Worm (Caenorhabditis elegans): Measurements from ENCODE around the gene srg-47.

srg-47 gene

ce11 chrV:14532374-14532773 is 23.7 kb downstream of the srg-47 start (continued):
- TF ChIP-seq fkh-8 (tag; optimal IDR thresholded peaks at IDR 0.05) (peak; percentile 83), ama-1 (optimal IDR thresholded peaks at IDR 0.05) (no peak), C04F5.9 (tag; optimal IDR thresholded peaks at IDR 0.05) (no peak), pax-3 (tag; optimal IDR thresholded peaks at IDR 0.05) (peak; percentile 71), dsc-1 (tag; optimal IDR thresholded peaks at IDR 0.05) (peak; percentile 52), unc-62 (GFP tag; optimal IDR thresholded peaks at IDR 0.05) (no peak), nhr-84 (tag; optimal IDR thresholded peaks at IDR 0.05) (no peak)

ce11 chrV:14530813-14531212 is 25.3 kb downstream of the srg-47 start, which contains the start of gene kcnl-4:
kcnl-4 (plus strand) TSS chrV:14531113.
- TF ChIP-seq xbp-1 (tag; optimal IDR thresholded peaks at IDR 0.05) (no peak), nhr-76 (tag; optimal IDR thresholded peaks at IDR 0.05) (no peak), fkh-10 (GFP tag; optimal IDR thresholded peaks at IDR 0.05) (no peak), sup-37 (GFP tag; optimal IDR thresholded peaks at IDR 0.05) (no peak), Y116A8C.19 (tag; optimal IDR thresholded peaks at IDR 0.05; ENCODE audit: borderline replicate concordance) (no peak), blmp-1 (tag; optimal IDR thresholded peaks at IDR 0.05) (no peak), unc-62 (GFP tag; optimal IDR thresholded peaks at IDR 0.05) (no peak), hlh-17 (GFP tag; optimal IDR thresholded peaks at IDR 0.05; ENCODE audit: borderline replicate concordance) (no peak), pag-3 (tag; optimal IDR thresholded peaks at IDR 0.05; ENCODE audit: borderline replicate concordance, insufficient read depth) (no peak), hpl-2 (GFP tag; optimal IDR thresholded peaks at IDR 0.05) (no peak), lin-39 (tag; optimal IDR thresholded peaks at IDR 0.05) (no peak), jun-1 (tag; optimal IDR thresholded peaks at IDR 0.05) (no peak), sptf-1 (tag; optimal IDR thresholded peaks at IDR 0.05) (no peak), hlh-4 (tag; optimal IDR thresholded peaks at IDR 0.05) (no peak), mdl-1 (tag; optimal IDR thresholded peaks at IDR 0.05) (no peak), aha-1 (tag; optimal IDR thresholded peaks at IDR 0.05) (no peak)

- TF ChIP-seq C34B4.2 (tag; optimal IDR thresholded peaks at IDR 0.05): no peak
- no peak for TF ChIP-seq elt-2 (tag; optimal IDR thresholded peaks at IDR 0.05)
- TF ChIP-seq fkh-10 (GFP tag; optimal IDR thresholded peaks at IDR 0.05): no peak
- TF ChIP-seq alr-1 (tag; optimal IDR thresholded peaks at IDR 0.05; ENCODE audit: borderline replicate concordance): no peak
- TF ChIP-seq ceh-63 (GFP tag; optimal IDR thresholded peaks at IDR 0.05): no peak
- no peak for TF ChIP-seq lin-13 (GFP tag; optimal IDR thresholded peaks at IDR 0.05)
- no peak for TF ChIP-seq hpl-2 (GFP tag; optimal IDR thresholded peaks at IDR 0.05)
- TF ChIP-seq tlp-1 (tag; optimal IDR thresholded peaks at IDR 0.05): no peak
- TF ChIP-seq zip-4 (GFP tag; optimal IDR thresholded peaks at IDR 0.05): no peak
- no peak for TF ChIP-seq rnt-1 (tag; optimal IDR thresholded peaks at IDR 0.05)
- no peak for TF ChIP-seq lin-35 (GFP tag; optimal IDR thresholded peaks at IDR 0.05)
- TF ChIP-seq nhr-19 (GFP tag; conservative IDR thresholded peaks at IDR 0.05): no peak
- no peak for TF ChIP-seq C16A3.4 (tag; optimal IDR thresholded peaks at IDR 0.05)
- no peak for TF ChIP-seq zag-1 (tag; optimal IDR thresholded peaks at IDR 0.05)
These were observed 28.9 kb downstream of the srg-47 start for ce11 chrV:14527210-14527609.

DNA sequence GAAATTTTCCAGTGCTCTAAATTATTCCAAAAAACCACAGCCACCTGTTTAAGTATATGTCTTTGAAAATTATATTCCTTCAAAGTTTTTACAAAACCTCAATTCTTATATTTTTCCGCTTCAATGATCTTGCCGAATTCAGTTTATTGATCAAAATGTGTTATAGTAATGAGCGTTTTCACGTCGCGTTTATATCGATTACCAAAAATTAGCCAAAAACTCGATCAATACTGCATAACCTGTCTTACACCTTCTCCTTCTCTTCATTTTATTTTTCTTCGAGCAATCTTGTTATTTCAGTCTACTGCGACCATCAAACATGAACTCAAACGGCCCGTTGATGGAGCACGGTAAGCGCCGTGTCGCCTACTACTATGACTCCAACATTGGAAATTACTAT is 31.0 kb downstream of the srg-47 start, which contains the start of gene hda-1:
hda-1 (plus strand) TSS at position 301 of the 400 bp plus-strand sequence.
- TF ChIP-seq egl-13 (tag; optimal IDR thresholded peaks at IDR 0.05) (no peak), ceh-82 (tag; optimal IDR thresholded peaks at IDR 0.05) (no peak), nhr-11 (tag; optimal IDR thresholded peaks at IDR 0.05) (no peak), nhr-237 (tag; optimal IDR thresholded peaks at IDR 0.05) (no peak), tbx-2 (tag; optimal IDR thresholded peaks at IDR 0.05) (no peak), pqm-1 (tag; optimal IDR thresholded peaks at IDR 0.05) (no peak), fkh-8 (tag; optimal IDR thresholded peaks at IDR 0.05) (no peak), elt-3 (tag; optimal IDR thresholded peaks at IDR 0.05) (no peak), ets-5 (GFP tag; IDR thresholded peaks at IDR 0.05) (no peak), tlp-1 (tag; optimal IDR thresholded peaks at IDR 0.05) (no peak), snu-23 (GFP tag; optimal IDR thresholded peaks at IDR 0.05) (no peak), hlh-17 (GFP tag; optimal IDR thresholded peaks at IDR 0.05; ENCODE audit: borderline replicate concordance) (no peak), F16B12.6 (tag; optimal IDR thresholded peaks at IDR 0.05) (no peak), mdl-1 (tag; optimal IDR thresholded peaks at IDR 0.05) (no peak), fos-1 (tag; optimal IDR thresholded peaks at IDR 0.05) (no peak), ceh-90 (tag; optimal IDR thresholded peaks at IDR 0.05) (no peak), aha-1 (tag; optimal IDR thresholded peaks at IDR 0.05) (no peak), lin-39 (tag; optimal IDR thresholded peaks at IDR 0.05) (no peak)
